Worm (Caenorhabditis elegans): ENCODE measurements around the gene npr-32.

Gene npr-32

DNA sequence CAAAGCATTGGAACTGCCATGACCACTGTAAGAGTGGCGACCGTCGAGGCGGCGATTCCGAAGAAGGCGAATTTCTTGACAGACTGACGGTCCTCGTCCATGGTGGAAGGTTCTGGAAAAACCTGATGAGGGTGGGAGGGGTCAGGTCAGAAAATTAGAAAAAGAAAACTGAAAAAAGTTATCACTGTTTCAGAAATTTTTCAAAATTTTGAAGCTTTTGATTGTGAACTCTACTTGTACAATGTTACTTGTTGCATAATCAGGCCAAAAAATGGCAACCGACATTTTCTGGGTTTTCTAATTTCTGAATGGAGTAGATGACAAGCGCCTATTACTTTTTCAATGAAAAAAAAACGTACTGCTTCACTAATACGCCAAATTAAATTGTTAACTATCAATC lies 47.2 kb downstream of the npr-32 start, which contains the start of gene col-138:
TSS of gene col-138 (minus strand) at position 101 of the 400 bp plus-strand sequence.
- TF ChIP-seq ets-7 (tag; optimal IDR thresholded peaks at IDR 0.05) (no peak), ceh-13 (GFP tag; optimal IDR thresholded peaks at IDR 0.05) (no peak), hmbx-1 (tag; optimal IDR thresholded peaks at IDR 0.05) (no peak), hnd-1 (tag; optimal IDR thresholded peaks at IDR 0.05) (no peak), aly-1 (tag; optimal IDR thresholded peaks at IDR 0.05) (no peak), tbx-11 (GFP tag; IDR thresholded peaks at IDR 0.05) (no peak), B0310.2 (tag; optimal IDR thresholded peaks at IDR 0.05) (no peak), F13C5.2 (tag; optimal IDR thresholded peaks at IDR 0.05) (no peak), tbx-37 (GFP tag; conservative IDR thresholded peaks at IDR 0.05) (no peak), pes-1 (GFP tag; IDR thresholded peaks at IDR 0.05) (no peak), scrt-1 (GFP tag; IDR thresholded peaks at IDR 0.05) (no peak), ama-1 (optimal IDR thresholded peaks at IDR 0.05) (no peak), hmg-4 (GFP tag; optimal IDR thresholded peaks at IDR 0.05) (no peak), tra-4 (tag; optimal IDR thresholded peaks at IDR 0.05) (no peak), flt-1 (GFP tag; IDR thresholded peaks at IDR 0.05) (no peak), sea-1 (GFP tag; conservative IDR thresholded peaks at IDR 0.05) (no peak), ceh-36 (tag; optimal IDR thresholded peaks at IDR 0.05) (no peak)

DNA sequence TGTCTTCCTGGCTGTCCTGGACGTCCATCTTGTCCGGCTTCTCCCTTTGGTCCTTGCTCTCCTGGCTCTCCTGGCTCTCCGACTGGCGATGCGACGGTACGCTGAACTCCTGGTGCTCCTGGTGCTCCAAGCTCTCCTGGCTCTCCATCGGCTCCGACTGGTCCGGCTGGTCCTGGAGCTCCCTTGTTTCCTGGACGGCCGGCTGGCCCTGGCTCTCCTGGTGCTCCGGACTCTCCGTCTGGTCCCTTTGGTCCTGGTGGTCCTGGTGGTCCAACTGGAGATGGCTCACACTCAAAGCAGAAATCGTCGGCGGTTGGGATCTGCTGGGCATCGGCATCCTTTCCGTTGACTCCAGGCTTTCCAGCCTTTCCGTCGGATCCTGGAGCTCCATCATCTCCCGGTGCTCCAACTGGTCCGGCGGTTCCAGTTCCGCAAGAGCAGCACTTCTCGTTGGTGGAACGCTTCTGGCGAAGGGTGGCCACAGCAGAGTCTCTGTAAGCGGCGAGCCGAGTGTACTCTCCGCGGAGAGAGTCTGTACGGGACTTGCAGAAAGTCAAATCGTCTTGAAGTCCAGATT lies 47.7 kb downstream of the npr-32 start:
- TF ChIP-seq ceh-13 (GFP tag; optimal IDR thresholded peaks at IDR 0.05): no peak
- TF ChIP-seq ceh-36 (tag; optimal IDR thresholded peaks at IDR 0.05): no peak

DNA sequence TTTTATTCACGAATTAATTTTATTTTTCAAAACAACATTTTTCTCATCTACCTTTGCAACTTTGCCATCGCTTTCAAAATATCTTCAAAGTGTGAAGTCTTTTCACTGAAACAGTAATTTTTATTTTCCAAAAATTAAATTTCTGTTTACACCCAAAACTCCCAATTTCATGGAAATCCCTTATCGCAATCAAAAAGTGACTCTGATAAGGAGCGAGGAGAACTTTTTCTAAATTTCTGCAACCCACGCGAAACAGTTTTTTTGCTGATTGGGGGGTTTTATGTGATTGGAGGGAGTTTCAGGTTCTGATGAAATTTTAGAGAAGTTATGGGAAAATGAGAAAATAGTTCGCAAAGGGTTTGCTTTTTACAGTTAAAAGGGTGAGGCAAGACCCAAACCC lies 51.3 kb downstream of the npr-32 start:
- no peak for TF ChIP-seq hmbx-1 (tag; optimal IDR thresholded peaks at IDR 0.05)

DNA sequence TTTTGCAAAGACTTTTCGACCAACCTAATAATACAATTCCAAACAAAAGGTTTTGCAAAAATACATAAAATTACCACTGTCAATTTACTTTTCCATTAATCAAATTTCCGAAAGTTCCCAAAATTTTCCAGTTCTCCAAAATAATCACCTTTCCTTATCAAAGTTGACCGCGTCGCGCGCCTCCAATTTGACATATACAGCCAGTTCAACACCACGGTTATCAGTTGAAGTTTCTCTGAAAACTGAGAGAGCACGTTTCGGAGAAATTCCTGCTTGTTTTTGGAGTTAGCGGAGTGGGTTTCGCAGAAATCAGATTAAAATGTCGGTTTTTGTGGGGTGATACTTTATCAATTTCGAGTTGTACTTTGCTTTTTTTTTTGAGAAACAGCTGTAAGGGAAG lies 51.8 kb downstream of the npr-32 start:
- TF ChIP-seq tbx-37 (GFP tag; conservative IDR thresholded peaks at IDR 0.05) (no peak), sea-1 (GFP tag; conservative IDR thresholded peaks at IDR 0.05) (no peak), tbx-11 (GFP tag; IDR thresholded peaks at IDR 0.05) (no peak), hnd-1 (tag; optimal IDR thresholded peaks at IDR 0.05) (no peak), pes-1 (GFP tag; IDR thresholded peaks at IDR 0.05) (no peak), ceh-13 (GFP tag; optimal IDR thresholded peaks at IDR 0.05) (no peak), ceh-36 (tag; optimal IDR thresholded peaks at IDR 0.05) (no peak), flt-1 (GFP tag; IDR thresholded peaks at IDR 0.05) (no peak), tra-4 (tag; optimal IDR thresholded peaks at IDR 0.05) (no peak), hmg-4 (GFP tag; optimal IDR thresholded peaks at IDR 0.05) (no peak), B0310.2 (tag; optimal IDR thresholded peaks at IDR 0.05) (no peak), scrt-1 (GFP tag; IDR thresholded peaks at IDR 0.05) (no peak), ama-1 (optimal IDR thresholded peaks at IDR 0.05) (no peak), hmbx-1 (tag; optimal IDR thresholded peaks at IDR 0.05) (no peak), aly-1 (tag; optimal IDR thresholded peaks at IDR 0.05) (no peak), F13C5.2 (tag; optimal IDR thresholded peaks at IDR 0.05) (no peak), ets-7 (tag; optimal IDR thresholded peaks at IDR 0.05) (no peak)

DNA sequence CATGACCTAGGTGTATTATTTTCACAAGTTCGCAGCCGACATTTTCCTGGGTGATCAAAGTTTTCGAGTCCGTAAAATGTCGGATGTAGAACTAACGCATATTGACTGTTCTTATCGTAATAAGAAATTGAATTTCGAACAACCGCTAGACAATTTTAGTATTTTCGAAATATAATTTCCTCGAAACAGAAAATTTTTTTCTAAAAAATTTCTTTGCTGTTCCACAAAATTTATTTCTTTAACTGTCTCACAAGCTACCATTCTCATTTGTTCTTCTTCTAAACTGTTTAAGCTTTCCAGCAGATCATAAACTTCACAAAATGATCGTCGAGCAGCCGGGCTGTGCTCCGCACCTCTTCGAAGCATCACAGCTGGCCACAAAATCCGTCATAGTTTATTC lies 54.7 kb downstream of the npr-32 start, which contains the start of gene C52D10.3:
TSS of gene C52D10.3 (plus strand) at position 301 of the 400 bp plus-strand sequence.
- TF ChIP-seq ceh-36 (tag; optimal IDR thresholded peaks at IDR 0.05) (no peak), pes-1 (GFP tag; IDR thresholded peaks at IDR 0.05) (no peak), aly-1 (tag; optimal IDR thresholded peaks at IDR 0.05) (no peak), tbx-11 (GFP tag; IDR thresholded peaks at IDR 0.05) (no peak), ceh-13 (GFP tag; optimal IDR thresholded peaks at IDR 0.05) (no peak), scrt-1 (GFP tag; IDR thresholded peaks at IDR 0.05) (no peak), ama-1 (optimal IDR thresholded peaks at IDR 0.05) (no peak), hmbx-1 (tag; optimal IDR thresholded peaks at IDR 0.05) (no peak), tbx-37 (GFP tag; conservative IDR thresholded peaks at IDR 0.05) (no peak), flt-1 (GFP tag; IDR thresholded peaks at IDR 0.05) (no peak), tra-4 (tag; optimal IDR thresholded peaks at IDR 0.05) (no peak), ets-7 (tag; optimal IDR thresholded peaks at IDR 0.05) (no peak), F13C5.2 (tag; optimal IDR thresholded peaks at IDR 0.05) (no peak)
